Fruit fly (Drosophila melanogaster) whole organism, larva: ENCODE results near the gene Veneno.

Experiments used
- noc ChIP-seq: fragments of 200-800 bp; sonication (Bioruptor generic); optimal IDR thresholded peaks from 3 replicates; lab custom pipeline; 2019; ENCODE audit warnings: missing biosample characterization, mild to moderate bottlenecking, missing genetic modification characterization, moderate library complexity

The Veneno gene

dm6 chr3R:8343251-8343744 lies 19.1 kb downstream of the Veneno start, which contains the start of the genes PNKP and COX7AL:
TSS of gene PNKP (minus strand) at chr3R:8343516.
TSS of gene COX7AL (plus strand) at chr3R:8343669.
- no peak for TF ChIP-seq noc (tag; lab: Kevin White, UChicago)

- peak; percentile 17 for TF ChIP-seq noc (tag; lab: Kevin White, UChicago)
These were observed 21.6 kb downstream of the Veneno start, which contains the start of the genes COX7A and Arl2 for dm6 chr3R:8340675-8341275. TSS of gene COX7A (minus strand) at chr3R:8341043. TSS of gene Arl2 (plus strand) at chr3R:8341100.

dm6 chr3R:8336012-8336567 lies 26.3 kb downstream of the Veneno start:
- no peak for TF ChIP-seq noc (tag; lab: Kevin White, UChicago)

- TF ChIP-seq noc (tag; lab: Kevin White, UChicago), result no peak
These were observed 27.4 kb downstream of the Veneno start for dm6 chr3R:8334982-8335381.

- no peak for TF ChIP-seq noc (tag; lab: Kevin White, UChicago)
These were observed 27.9 kb downstream of the Veneno start for dm6 chr3R:8334471-8334783.

- TF ChIP-seq noc (tag; lab: Kevin White, UChicago), result no peak
These were observed 28.4 kb downstream of the Veneno start, which contains the start of gene Poxm for dm6 chr3R:8333768-8334470. TSS of gene Poxm (minus strand) at chr3R:8333792.

- TF ChIP-seq noc (tag; lab: Kevin White, UChicago), result no peak
These were observed 32.7 kb downstream of the Veneno start for dm6 chr3R:8329628-8330027.

dm6 chr3R:8327967-8328789 lies 34.2 kb downstream of the Veneno start:
- TF ChIP-seq noc (tag; lab: Kevin White, UChicago), result no peak

- TF ChIP-seq noc (tag; lab: Kevin White, UChicago), result no peak
These were observed 35.5 kb downstream of the Veneno start for dm6 chr3R:8326884-8327283.

dm6 chr3R:8324016-8324415 lies 38.3 kb downstream of the Veneno start, which contains the start of gene CG7443:
TSS of gene CG7443 (plus strand) at chr3R:8324316.
- no peak for TF ChIP-seq noc (tag; lab: Kevin White, UChicago)

- no peak for TF ChIP-seq noc (tag; lab: Kevin White, UChicago)
These were observed 40.9 kb downstream of the Veneno start, which contains the start of gene Or85a for dm6 chr3R:8321447-8321846. TSS of gene Or85a (plus strand) at chr3R:8321747.

- TF ChIP-seq noc (tag; lab: Kevin White, UChicago), result no peak
These were observed 44.5 kb downstream of the Veneno start for dm6 chr3R:8317709-8318335.

dm6 chr3R:8317215-8317614 lies 45.1 kb downstream of the Veneno start, which contains the start of gene Ctr1B:
TSS of gene Ctr1B (plus strand) at chr3R:8317612.
- peak; percentile 44 for TF ChIP-seq noc (tag; lab: Kevin White, UChicago)

- TF ChIP-seq noc (tag; lab: Kevin White, UChicago), result no peak
These were observed 45.8 kb downstream of the Veneno start, which contains the start of gene Coq2 for dm6 chr3R:8316344-8317105. TSS of gene Coq2 (minus strand) at chr3R:8316543.
